Fruit fly (Drosophila melanogaster) whole organism, embryonic: Measurements from ENCODE around the gene CG2889.

Source experiments
- Antp ChIP-seq: fragments of 200-800 bp; sonication (Bioruptor generic); optimal IDR thresholded peaks from 3 replicates; lab custom pipeline; 2016; ENCODE audit warnings: missing biosample characterization, missing genetic modification characterization
- BtbVII ChIP-seq: fragments of 200-800 bp; sonication (Bioruptor generic); optimal IDR thresholded peaks from 3 replicates; lab custom pipeline; 2017; ENCODE audit warnings: missing biosample characterization, mild to moderate bottlenecking, missing genetic modification characterization
- CG10267 ChIP-seq: fragments of 200-800 bp; sonication (Bioruptor generic); optimal IDR thresholded peaks from 2 replicates; lab custom pipeline; 2018; ENCODE audit warnings: missing biosample characterization, mild to moderate bottlenecking, missing genetic modification characterization, moderate library complexity
- CG10654 ChIP-seq: fragments of 200-800 bp; sonication (Bioruptor generic); optimal IDR thresholded peaks from 2 replicates; lab custom pipeline; 2016; ENCODE audit warnings: missing biosample characterization, missing genetic modification characterization
- CG10959 ChIP-seq: fragments of 200-800 bp; sonication (Bioruptor generic); IDR thresholded peaks from 2 replicates; pipeline ENCODE4 v1.3.6; 2022; ENCODE audit warnings: missing biosample characterization, missing genetic modification characterization
- CG12155 ChIP-seq: fragments of 200-800 bp; sonication (Bioruptor generic); optimal IDR thresholded peaks from 3 replicates; lab custom pipeline; 2016; ENCODE audit warnings: missing biosample characterization, missing genetic modification characterization
- CG12659 ChIP-seq: fragments of 200-800 bp; sonication (Bioruptor generic); optimal IDR thresholded peaks from 3 replicates; lab custom pipeline; 2017; ENCODE audit warnings: mild to moderate bottlenecking, missing biosample characterization, missing genetic modification reagents, missing genetic modification characterization
- CG14014 ChIP-seq: fragments of 200-800 bp; sonication (Bioruptor generic); IDR thresholded peaks from 2 replicates; pipeline ENCODE4 v1.3.6; 2022; ENCODE audit warnings: missing biosample characterization, missing genetic modification characterization
- CG17186 ChIP-seq: fragments of 200-800 bp; sonication (Bioruptor generic); optimal IDR thresholded peaks from 3 replicates; lab custom pipeline; 2017; ENCODE audit warnings: missing biosample characterization, missing genetic modification reagents, missing genetic modification characterization
- CG17361 ChIP-seq: fragments of 200-800 bp; sonication (Bioruptor generic); IDR thresholded peaks from 3 replicates; pipeline ENCODE4 v1.3.6; 2022; ENCODE audit warnings: missing biosample characterization, missing genetic modification characterization
- CG31365 ChIP-seq: fragments of 200-800 bp; sonication (Bioruptor generic); optimal IDR thresholded peaks from 2 replicates; lab custom pipeline; 2018; ENCODE audit warnings: missing biosample characterization, mild to moderate bottlenecking, missing genetic modification characterization
- CG32767 ChIP-seq: fragments of 200-800 bp; sonication (Bioruptor generic); IDR thresholded peaks from 2 replicates; pipeline ENCODE4 v1.3.6; 2022; ENCODE audit warnings: missing biosample characterization, missing genetic modification characterization
- CG6689 ChIP-seq: fragments of 200-800 bp; sonication (Bioruptor generic); IDR thresholded peaks from 2 replicates; pipeline ENCODE4 v1.3.6; 2022; ENCODE audit warnings: missing biosample characterization, missing genetic modification characterization
- CG6813 ChIP-seq: fragments of 200-800 bp; sonication (Bioruptor generic); optimal IDR thresholded peaks from 2 replicates; lab custom pipeline; 2017; ENCODE audit warnings: missing biosample characterization, missing genetic modification characterization, mild to moderate bottlenecking, moderate library complexity, missing genetic modification reagents
- CG8388 ChIP-seq: fragments of 200-800 bp; sonication (Bioruptor generic); optimal IDR thresholded peaks from 2 replicates; lab custom pipeline; 2019; ENCODE audit warnings: missing biosample characterization, mild to moderate bottlenecking, missing genetic modification characterization, moderate library complexity
- CG8944 ChIP-seq: fragments of 200-800 bp; sonication (Bioruptor generic); optimal IDR thresholded peaks from 3 replicates; lab custom pipeline; 2016; ENCODE audit warnings: missing biosample characterization, missing genetic modification characterization
- CG9437 ChIP-seq: fragments of 200-800 bp; sonication (Bioruptor generic); optimal IDR thresholded peaks from 2 replicates; lab custom pipeline; 2018; ENCODE audit warnings: missing biosample characterization, mild to moderate bottlenecking, missing genetic modification characterization
- CG9727 ChIP-seq: fragments of 200-800 bp; sonication (Bioruptor generic); optimal IDR thresholded peaks from 3 replicates; lab custom pipeline; 2017; ENCODE audit warnings: missing biosample characterization, mild to moderate bottlenecking, missing genetic modification characterization
- ERR ChIP-seq: fragments of 200-800 bp; sonication (Bioruptor generic); optimal IDR thresholded peaks from 2 replicates; lab custom pipeline; 2016; ENCODE audit warnings: missing biosample characterization, missing genetic modification characterization
- Eip74EF ChIP-seq, 2 experiments: fragments of 200-800 bp in 1 of 2; fragments of >200 bp in 1 of 2; sonication (Bioruptor generic) in 1 of 2; optimal IDR thresholded peaks; 2 replicates each; lab custom pipeline; 2017 to 2019; ENCODE audit warnings: missing biosample characterization in 2 of 2, missing genetic modification characterization in 2 of 2, mild to moderate bottlenecking in 1 of 2, moderate library complexity in 1 of 2
- GATAe ChIP-seq: fragments of 200-800 bp; sonication (Bioruptor generic); conservative IDR thresholded peaks from 2 replicates; pipeline ENCODE4 v1.3.6; 2022; ENCODE audit warnings: missing biosample characterization, missing genetic modification characterization
- MESR4 ChIP-seq: fragments of 200-800 bp; sonication (Bioruptor generic); optimal IDR thresholded peaks from 2 replicates; lab custom pipeline; 2018; ENCODE audit warnings: missing biosample characterization, mild to moderate bottlenecking, missing genetic modification characterization, moderate library complexity
- Nf-YA ChIP-seq: fragments of 200-800 bp; sonication (Bioruptor generic); IDR thresholded peaks from 2 replicates; pipeline ENCODE4 v1.3.6; 2022; ENCODE audit warnings: missing biosample characterization, missing genetic modification characterization
- Trl ChIP-seq, 3 experiments: fragments of >200 bp in 2 of 3; fragments of 200-800 bp in 1 of 3; sonication (Bioruptor generic) in 1 of 3; optimal IDR thresholded peaks; 2 replicates in 1 of 3; 3 replicates in 2 of 3; lab custom pipeline; 2016 to 2017; ENCODE audit warnings: missing biosample characterization in 1 of 3, missing genetic modification characterization in 1 of 3
- abd-A ChIP-seq: fragments of 200-800 bp; sonication (Bioruptor generic); optimal IDR thresholded peaks from 3 replicates; lab custom pipeline; 2019; ENCODE audit warnings: missing biosample characterization, mild to moderate bottlenecking, missing genetic modification characterization, moderate library complexity
- ase ChIP-seq: fragments of 200-800 bp; sonication (Bioruptor generic); IDR thresholded peaks from 3 replicates; pipeline ENCODE4 v1.3.6; 2022; ENCODE audit warnings: missing biosample characterization, missing genetic modification characterization
- cwo ChIP-seq: fragments of 200-800 bp; sonication (Bioruptor generic); optimal IDR thresholded peaks from 3 replicates; lab custom pipeline; 2017; ENCODE audit warnings: missing biosample characterization, missing genetic modification characterization, mild to moderate bottlenecking, moderate library complexity, missing genetic modification reagents
- en ChIP-seq: fragments of 200-800 bp; sonication (Bioruptor generic); optimal IDR thresholded peaks from 2 replicates; lab custom pipeline; 2016; ENCODE audit warnings: missing biosample characterization, missing genetic modification characterization
- esg ChIP-seq: fragments of 200-800 bp; sonication (Bioruptor generic); conservative IDR thresholded peaks from 2 replicates; pipeline ENCODE4 v1.3.6; 2022; ENCODE audit warnings: missing biosample characterization, missing genetic modification characterization
- fu2 ChIP-seq: fragments of 200-800 bp; sonication (Bioruptor generic); optimal IDR thresholded peaks from 2 replicates; lab custom pipeline; 2016; ENCODE audit warnings: missing biosample characterization, missing genetic modification characterization
- hb ChIP-seq: fragments of 200-800 bp; sonication (Bioruptor generic); IDR thresholded peaks from 3 replicates; pipeline ENCODE4 v1.3.6; 2022; ENCODE audit warnings: missing biosample characterization, missing genetic modification characterization; ENCODE audit not compliant: partially characterized antibody
- her ChIP-seq: fragments of 200-800 bp; sonication (Bioruptor generic); optimal IDR thresholded peaks from 2 replicates; lab custom pipeline; 2016; ENCODE audit warnings: missing biosample characterization, missing genetic modification characterization
- insv ChIP-seq, 2 experiments: fragments of 200-800 bp; sonication (Bioruptor generic); optimal IDR thresholded peaks; 3 replicates each; lab custom pipeline; 2016 to 2018; ENCODE audit warnings: missing biosample characterization in 2 of 2, missing genetic modification characterization in 2 of 2
- inv ChIP-seq: fragments of 200-800 bp; sonication (Bioruptor generic); IDR thresholded peaks from 2 replicates; pipeline ENCODE4 v1.3.6; 2022; ENCODE audit warnings: missing biosample characterization, missing genetic modification characterization; ENCODE audit not compliant: partially characterized antibody
- kay ChIP-seq: fragments of 200-800 bp; sonication (Bioruptor generic); optimal IDR thresholded peaks from 2 replicates; lab custom pipeline; 2016; ENCODE audit warnings: missing biosample characterization, missing genetic modification characterization
- mam ChIP-seq: fragments of 200-800 bp; sonication (Bioruptor generic); optimal IDR thresholded peaks from 3 replicates; lab custom pipeline; 2016; ENCODE audit warnings: missing biosample characterization, missing genetic modification characterization
- nerfin-1 ChIP-seq: fragments of 200-800 bp; sonication (Bioruptor generic); optimal IDR thresholded peaks from 3 replicates; lab custom pipeline; 2019; ENCODE audit warnings: missing biosample characterization, mild to moderate bottlenecking, missing genetic modification characterization, moderate library complexity
- nom ChIP-seq: fragments of 200-800 bp; sonication (Bioruptor generic); optimal IDR thresholded peaks from 2 replicates; lab custom pipeline; 2017; ENCODE audit warnings: missing biosample characterization, missing genetic modification characterization, mild to moderate bottlenecking, moderate library complexity, missing genetic modification reagents
- pb ChIP-seq: fragments of 200-800 bp; sonication (Bioruptor generic); optimal IDR thresholded peaks from 3 replicates; lab custom pipeline; 2016; ENCODE audit warnings: missing biosample characterization, missing genetic modification characterization
- pfk ChIP-seq: fragments of 200-800 bp; sonication (Bioruptor generic); optimal IDR thresholded peaks from 2 replicates; lab custom pipeline; 2018; ENCODE audit warnings: missing biosample characterization, mild to moderate bottlenecking, missing genetic modification characterization, moderate library complexity
- pnt ChIP-seq: fragments of 200-800 bp; sonication (Bioruptor generic); optimal IDR thresholded peaks from 3 replicates; lab custom pipeline; 2016; ENCODE audit warnings: missing biosample characterization, missing genetic modification characterization
- sd ChIP-seq: fragments of 200-800 bp; sonication (Bioruptor generic); optimal IDR thresholded peaks from 3 replicates; lab custom pipeline; 2018; ENCODE audit warnings: missing biosample characterization, mild to moderate bottlenecking, missing genetic modification characterization, moderate library complexity
- sens ChIP-seq: fragments of 200-800 bp; sonication (Bioruptor generic); peaks from one replicate; lab custom pipeline; 2016; ENCODE audit warnings: missing biosample characterization, missing genetic modification characterization
- sens-2 ChIP-seq: fragments of 200-800 bp; sonication (Bioruptor generic); IDR thresholded peaks from 2 replicates; pipeline ENCODE4 v1.3.6; 2022; ENCODE audit warnings: missing biosample characterization, missing genetic modification characterization
- vvl ChIP-seq: fragments of 200-800 bp; sonication (Bioruptor generic); IDR thresholded peaks from 2 replicates; pipeline ENCODE4 v1.3.6; 2022; ENCODE audit warnings: missing biosample characterization, missing genetic modification characterization
- zen2 ChIP-seq: fragments of 200-800 bp; sonication (Bioruptor generic); IDR thresholded peaks from 3 replicates; pipeline ENCODE4 v1.3.6; 2022; ENCODE audit warnings: missing biosample characterization, missing genetic modification characterization; ENCODE audit not compliant: partially characterized antibody

CG2889 gene

dm6 chrX:10486144-10487030 lies 12.6 kb downstream of the CG2889 start (continued):
- 0 out of 3 replicates have a peak, but pooled peaks have one; percentile 16 for TF ChIP-seq ase (GFP tag; lab: Robert Waterston, UW)
- TF ChIP-seq fu2 (GFP tag; lab: Kevin White, UChicago): no peak
- TF ChIP-seq sd (tag; lab: Kevin White, UChicago): peak; percentile 21
- TF ChIP-seq CG8944 (GFP tag; lab: Kevin White, UChicago): no peak
- TF ChIP-seq CG6689 (GFP tag; lab: Robert Waterston, UW): peak; percentile 55
- TF ChIP-seq mam (GFP tag; lab: Kevin White, UChicago): peak; percentile 65
- TF ChIP-seq pfk (GFP tag; lab: Kevin White, UChicago): no peak
- TF ChIP-seq her (GFP tag; lab: Kevin White, UChicago): peak; percentile 46
- no peak for TF ChIP-seq CG32767
- TF ChIP-seq GATAe: no peak
- TF ChIP-seq nom (GFP tag; lab: Kevin White, UChicago): no peak
- no peak for TF ChIP-seq CG17186 (GFP tag; lab: Kevin White, UChicago)
- peak; percentile 9 for TF ChIP-seq abd-A
- TF ChIP-seq CG6813 (GFP tag; lab: Kevin White, UChicago): peak; percentile 60
- peak; percentile 48 for TF ChIP-seq CG9727
- peak; percentile 37 for TF ChIP-seq CG10654 (GFP tag; lab: Kevin White, UChicago)
- TF ChIP-seq cwo (GFP tag; lab: Kevin White, UChicago): peak; percentile 86
- TF ChIP-seq CG9437 (GFP tag; lab: Kevin White, UChicago): peak; percentile 58
- TF ChIP-seq CG10267 (tag; lab: Kevin White, UChicago): peak; percentile 39
- TF ChIP-seq Trl (optimal IDR thresholded peaks at IDR 0.05; lab: Kevin White, UChicago): peak in 1 of 2 experiments; percentile 42
- peak; percentile 34 for TF ChIP-seq Trl (GFP tag; optimal IDR thresholded peaks at IDR 0.05; lab: Kevin White, UChicago)
- peak; percentile 66 for TF ChIP-seq CG12659
- TF ChIP-seq CG10959 (GFP tag; lab: Robert Waterston, UW): no peak
- peak; percentile 65 for TF ChIP-seq CG17361 (GFP tag; lab: Robert Waterston, UW)
- TF ChIP-seq BtbVII (GFP tag; lab: Kevin White, UChicago): peak; percentile 75
- TF ChIP-seq CG31365 (tag; lab: Kevin White, UChicago): peak; percentile 42
- TF ChIP-seq CG14014: peak; percentile 37; the same call in 1 of the 2 replicates
- TF ChIP-seq pnt (GFP tag; lab: Kevin White, UChicago): peak; percentile 7
- TF ChIP-seq nerfin-1 (tag; lab: Kevin White, UChicago): no peak
- no peak for TF ChIP-seq MESR4 (GFP tag; lab: Kevin White, UChicago)
- no peak for TF ChIP-seq insv (GFP tag; optimal IDR thresholded peaks at IDR 0.05; lab: Kevin White, UChicago)
- TF ChIP-seq Nf-YA (GFP tag; lab: Robert Waterston, UW): no peak
- TF ChIP-seq Eip74EF (GFP tag; optimal IDR thresholded peaks at IDR 0.05; lab: Kevin White, UChicago): peak in 1 of 2 experiments; percentile 44
- peak; percentile 34 for TF ChIP-seq CG12155
- TF ChIP-seq ERR (GFP tag; lab: Kevin White, UChicago): peak; percentile 50
- no peak for TF ChIP-seq hb
- no peak for TF ChIP-seq pb
- TF ChIP-seq vvl (GFP tag; lab: Robert Waterston, UW): peak; percentile 51
- peak; percentile 55 for TF ChIP-seq kay
- peak; percentile 26 for TF ChIP-seq CG8388 (GFP tag; lab: Kevin White, UChicago)
- TF ChIP-seq sens (GFP tag; lab: Kevin White, UChicago): peak; percentile 85
- no peak for TF ChIP-seq sens-2 (GFP tag; lab: Robert Waterston, UW)
- 0 out of 2 replicates have a peak, but pooled peaks have one; percentile 14 for TF ChIP-seq inv
- TF ChIP-seq zen2 (GFP tag; lab: Robert Waterston, UW): no peak
- TF ChIP-seq Antp: peak; percentile 40
- peak; percentile 13 for TF ChIP-seq en (GFP tag; lab: Kevin White, UChicago)
- peak; percentile 33; the same call in 1 of the 2 replicates for TF ChIP-seq esg (GFP tag; lab: Robert Waterston, UW)
